Worm (Caenorhabditis elegans) whole organism, L2 larva: ENCODE results near the gene ZC477.7.

ENCODE experiments used
- mab-5 ChIP-seq: fragments of 150-350 bp; optimal IDR thresholded peaks from 2 replicates; lab custom pipeline; 2014; ENCODE audit warnings: missing biosample characterization, missing genetic modification characterization
- nhr-77 ChIP-seq: fragments of 150-350 bp; optimal IDR thresholded peaks from 2 replicates; lab custom pipeline; 2014; ENCODE audit warnings: missing biosample characterization, missing genetic modification characterization
- snpc-4 ChIP-seq: fragments of 150-350 bp; optimal IDR thresholded peaks from 2 replicates; lab custom pipeline; 2014; ENCODE audit warnings: missing biosample characterization, missing genetic modification characterization
- zag-1 ChIP-seq: fragments of 150-350 bp; optimal IDR thresholded peaks from 2 replicates; lab custom pipeline; 2014; ENCODE audit warnings: missing biosample characterization, missing genetic modification characterization
- ztf-11 ChIP-seq: sonication (generic microtip); optimal IDR thresholded peaks from 2 replicates; lab custom pipeline; 2017; ENCODE audit warnings: missing biosample characterization, missing genetic modification characterization

DNA sequence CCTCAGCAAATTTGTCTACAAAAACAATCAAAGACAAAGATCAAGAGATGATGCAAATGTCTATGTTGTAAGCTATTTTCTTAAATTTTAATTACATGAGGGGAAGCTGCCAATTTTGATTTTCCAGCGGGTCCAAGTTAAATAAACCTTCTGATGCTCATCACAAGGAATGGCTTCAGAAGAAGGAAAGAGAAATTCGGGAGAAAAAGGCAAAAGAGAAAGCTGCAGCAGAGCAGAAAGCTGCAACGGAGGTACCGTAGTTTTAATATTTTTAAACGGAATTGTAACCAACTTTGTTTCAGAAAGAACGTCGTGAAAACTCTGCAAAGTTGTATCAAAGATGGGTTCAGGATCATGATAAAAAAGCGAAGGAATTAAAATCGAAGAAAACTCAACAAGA, 46.9 kb upstream of the ZC477.7 start:
- TF ChIP-seq zag-1 (tag; lab: Kevin White, UChicago) (no peak), nhr-77 (tag; lab: Kevin White, UChicago) (no peak), ztf-11 (tag; lab: Kevin White, UChicago) (no peak), snpc-4 (no peak), mab-5 (tag; lab: Kevin White, UChicago) (no peak)
